Fruit fly (Drosophila melanogaster): ENCODE results near the gene HDAC6.

The HDAC6 gene

DNA sequence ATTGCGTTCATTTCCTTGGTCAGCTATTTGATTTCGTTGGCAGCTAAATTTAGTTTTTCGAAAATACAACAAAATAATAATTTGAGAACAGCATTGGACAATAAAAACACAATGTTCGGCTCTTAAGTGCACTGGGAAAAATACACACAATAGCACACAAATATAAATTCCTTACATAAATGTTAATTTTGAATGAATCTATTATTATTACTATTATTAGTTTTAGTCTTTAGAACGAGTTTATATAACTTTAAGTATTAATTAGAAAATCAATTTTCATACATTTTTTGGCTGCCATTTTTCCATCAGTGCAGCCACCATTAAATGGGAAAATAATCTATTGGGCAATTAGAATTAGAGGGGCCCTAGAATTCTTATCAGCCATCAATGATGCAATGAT, 23.2 kb upstream of the HDAC6 start:
- no peak for TF ChIP-seq noc (tag; optimal IDR thresholded peaks at IDR 0.05)

DNA sequence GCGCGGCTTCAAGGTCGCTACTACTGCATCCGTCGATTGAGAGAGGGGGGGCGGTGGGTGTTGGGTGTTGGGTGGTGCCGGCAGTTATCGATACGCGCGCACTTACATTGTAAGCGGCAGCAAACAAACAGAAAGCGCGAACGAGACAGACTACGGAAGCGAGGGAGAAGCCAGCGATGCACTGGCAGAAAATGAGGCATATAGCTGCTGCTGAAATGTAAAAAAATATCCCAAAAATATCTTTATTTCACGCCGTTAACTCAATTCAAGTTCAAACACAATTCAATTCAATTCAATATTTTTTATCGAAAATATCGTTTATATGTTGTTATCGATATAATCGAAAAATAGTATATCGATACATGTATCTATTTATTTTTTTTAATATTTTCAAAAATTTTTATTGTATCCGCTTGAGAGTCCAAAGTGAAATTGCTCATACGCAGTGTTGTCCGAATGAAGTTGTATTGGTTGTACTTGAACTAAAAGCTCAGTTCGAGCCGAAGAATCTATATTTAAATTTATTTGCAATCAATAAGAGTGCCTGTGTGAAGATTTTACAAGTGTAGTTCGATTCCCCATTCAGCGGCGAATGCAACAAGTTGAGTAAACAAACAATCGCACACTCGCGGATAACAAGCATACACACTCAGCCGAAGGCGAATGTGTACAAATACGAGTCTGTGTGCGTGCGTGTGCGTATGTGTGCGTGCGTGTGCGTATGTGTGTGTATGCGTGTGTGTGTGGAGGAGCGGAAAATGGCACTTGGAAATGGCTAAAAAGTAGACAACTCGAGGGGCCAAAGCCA, 20.8 kb upstream of the HDAC6 start:
- no peak for TF ChIP-seq noc (tag; optimal IDR thresholded peaks at IDR 0.05)

DNA sequence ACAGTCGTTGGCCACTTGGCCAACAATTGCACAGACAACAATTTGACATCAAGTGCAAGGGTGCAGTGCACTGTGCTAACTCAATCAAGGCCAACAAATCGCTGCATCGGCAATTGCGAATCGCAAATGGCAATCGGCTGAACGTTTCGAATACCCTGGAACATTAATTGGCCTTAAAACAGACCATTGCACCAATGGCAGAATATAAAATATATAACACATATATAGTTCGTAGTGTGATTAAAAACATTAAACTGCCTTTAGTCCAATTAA, 20.3 kb upstream of the HDAC6 start:
- TF ChIP-seq noc (tag; optimal IDR thresholded peaks at IDR 0.05): no peak

DNA sequence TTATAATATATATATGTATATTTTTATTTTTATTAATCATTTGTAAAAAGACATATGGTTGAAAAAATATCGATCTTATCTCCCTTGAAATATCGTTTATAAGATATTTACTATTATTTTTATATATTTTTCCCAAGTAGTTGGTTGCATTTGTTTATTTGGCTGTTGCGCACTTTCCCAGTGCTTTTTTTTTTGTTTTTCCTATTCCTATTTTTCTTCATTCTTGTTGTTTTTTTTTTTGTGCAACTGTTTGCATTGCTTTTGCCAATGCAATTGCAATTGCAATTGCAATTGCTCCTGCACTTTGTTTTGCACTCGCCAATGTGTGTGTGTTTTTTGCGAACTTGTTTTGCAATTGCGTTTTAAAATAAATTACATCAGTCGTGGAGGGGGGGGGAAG, 19.7 kb upstream of the HDAC6 start:
- no peak for TF ChIP-seq noc (tag; optimal IDR thresholded peaks at IDR 0.05)

DNA sequence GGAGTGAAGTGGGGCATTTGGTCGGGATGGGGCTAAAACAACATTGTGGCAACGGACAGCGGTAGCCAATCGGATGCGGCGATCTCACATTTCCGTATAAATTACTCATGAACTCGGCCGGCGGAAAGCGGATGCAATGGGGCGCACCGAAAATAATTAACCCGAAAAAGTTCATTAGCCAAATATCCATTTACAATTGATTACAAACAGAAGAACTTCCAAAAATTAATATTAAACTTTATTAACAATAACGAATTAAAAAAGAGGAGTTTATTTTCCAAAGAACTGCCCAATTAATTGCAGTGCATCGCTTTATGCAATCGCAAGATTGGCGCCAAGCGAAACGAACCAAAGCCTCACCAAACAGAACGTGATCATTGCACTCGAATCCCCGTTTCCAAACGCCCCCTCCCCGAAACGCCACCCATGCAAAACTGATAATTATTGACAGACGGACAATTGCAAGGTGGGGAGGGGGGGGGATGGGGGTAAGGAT, 19.2 kb upstream of the HDAC6 start:
- TF ChIP-seq noc (tag; optimal IDR thresholded peaks at IDR 0.05): no peak

DNA sequence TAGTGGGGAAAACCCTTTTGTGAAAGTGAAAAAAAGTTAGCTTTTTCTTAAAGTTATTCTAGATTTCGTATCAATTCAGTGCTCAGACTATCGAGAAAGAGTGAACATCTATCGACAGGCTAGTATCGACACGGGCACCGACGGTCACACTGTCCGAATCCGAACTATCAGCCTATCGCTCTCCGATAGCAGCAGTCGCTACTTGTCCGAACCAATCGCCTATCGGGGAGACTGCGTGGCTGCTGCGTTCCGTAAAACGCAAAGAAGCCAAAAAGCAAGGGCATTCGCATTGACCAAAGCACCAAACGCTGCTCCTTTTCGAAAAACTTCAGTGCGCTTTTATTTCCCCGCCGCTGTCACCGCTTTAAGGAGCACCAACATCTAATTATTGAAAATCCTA, 13.8 kb upstream of the HDAC6 start, which contains the start of gene Top1:
Top1 (plus strand) TSS at position 190 of the 400 bp plus-strand sequence.
- TF ChIP-seq noc (tag; optimal IDR thresholded peaks at IDR 0.05): peak; percentile 9

DNA sequence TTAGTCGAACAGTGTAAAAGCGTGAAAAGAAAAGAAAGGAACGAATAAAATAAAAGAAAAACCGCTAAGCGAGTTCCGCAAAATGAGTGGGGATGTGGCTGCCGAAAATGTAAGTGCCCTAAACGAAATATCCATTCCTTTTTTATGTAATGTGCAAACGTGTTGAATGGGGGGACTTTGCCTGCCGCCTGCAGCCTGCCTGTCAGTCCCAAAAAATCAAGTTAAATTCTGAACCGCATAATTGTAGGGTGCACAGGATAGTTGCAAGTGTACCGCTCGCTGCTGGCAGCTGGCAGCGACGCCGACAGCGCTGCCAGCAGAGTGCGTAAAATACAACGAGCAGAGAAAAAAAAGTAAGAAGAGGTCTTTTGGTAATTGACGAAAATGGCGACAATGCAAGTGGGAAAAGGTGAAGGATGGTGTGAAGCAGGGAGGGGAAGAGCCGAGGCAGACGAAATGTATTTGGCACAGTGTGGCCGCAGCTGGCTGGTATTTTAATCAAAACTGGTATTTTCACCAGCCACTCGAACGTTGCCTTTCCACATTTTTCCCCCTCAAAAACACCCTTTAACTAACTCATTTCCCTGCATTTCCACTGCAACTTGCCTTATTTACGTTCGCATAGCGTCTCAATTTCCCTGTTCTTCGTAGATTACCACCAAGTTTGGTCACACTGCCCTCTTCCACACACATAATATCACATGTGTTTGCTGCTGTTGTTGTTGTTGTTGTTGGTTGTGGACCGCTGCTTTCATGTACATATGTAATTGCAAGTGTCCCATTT, 13.2 kb upstream of the HDAC6 start:
- peak; percentile 25 for TF ChIP-seq noc (tag; optimal IDR thresholded peaks at IDR 0.05)

DNA sequence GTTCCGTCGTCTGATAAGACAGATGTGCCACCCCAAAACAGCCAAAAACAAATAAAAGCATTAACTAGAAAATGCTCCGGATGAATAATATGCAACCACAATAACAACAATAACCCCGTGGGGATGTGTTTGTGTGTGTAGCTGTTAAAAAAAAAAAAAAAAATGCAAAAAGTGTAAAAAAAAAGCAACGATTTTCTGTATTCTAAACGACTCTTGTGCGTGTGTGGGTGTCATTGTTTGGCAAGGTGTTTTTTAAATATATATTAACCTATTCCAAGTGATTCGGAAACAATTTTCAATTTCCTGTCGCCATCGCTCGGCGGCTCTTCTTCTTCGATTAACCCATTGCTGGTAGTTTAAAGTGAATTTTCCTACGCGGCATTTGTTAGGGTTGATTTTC, 12.6 kb upstream of the HDAC6 start:
- no peak for TF ChIP-seq noc (tag; optimal IDR thresholded peaks at IDR 0.05)

DNA sequence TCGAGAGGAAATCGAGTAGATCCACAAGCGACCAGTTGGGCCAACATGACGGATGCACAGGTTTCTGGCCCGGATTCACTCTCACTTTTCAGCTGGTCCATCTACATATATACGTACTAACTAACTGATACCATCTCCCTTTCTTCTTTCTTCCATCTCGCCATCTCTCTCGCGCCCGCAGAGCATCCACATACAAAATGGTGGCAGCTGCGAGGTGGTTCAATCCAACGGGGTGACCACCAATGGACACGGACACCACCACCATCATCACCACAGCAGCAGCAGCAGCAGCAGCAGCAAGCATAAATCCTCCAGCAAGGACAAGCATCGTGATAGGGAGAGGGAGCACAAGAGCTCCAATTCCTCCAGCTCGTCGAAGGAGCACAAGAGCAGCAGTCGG, 12.1 kb upstream of the HDAC6 start:
- TF ChIP-seq noc (tag; optimal IDR thresholded peaks at IDR 0.05): no peak

DNA sequence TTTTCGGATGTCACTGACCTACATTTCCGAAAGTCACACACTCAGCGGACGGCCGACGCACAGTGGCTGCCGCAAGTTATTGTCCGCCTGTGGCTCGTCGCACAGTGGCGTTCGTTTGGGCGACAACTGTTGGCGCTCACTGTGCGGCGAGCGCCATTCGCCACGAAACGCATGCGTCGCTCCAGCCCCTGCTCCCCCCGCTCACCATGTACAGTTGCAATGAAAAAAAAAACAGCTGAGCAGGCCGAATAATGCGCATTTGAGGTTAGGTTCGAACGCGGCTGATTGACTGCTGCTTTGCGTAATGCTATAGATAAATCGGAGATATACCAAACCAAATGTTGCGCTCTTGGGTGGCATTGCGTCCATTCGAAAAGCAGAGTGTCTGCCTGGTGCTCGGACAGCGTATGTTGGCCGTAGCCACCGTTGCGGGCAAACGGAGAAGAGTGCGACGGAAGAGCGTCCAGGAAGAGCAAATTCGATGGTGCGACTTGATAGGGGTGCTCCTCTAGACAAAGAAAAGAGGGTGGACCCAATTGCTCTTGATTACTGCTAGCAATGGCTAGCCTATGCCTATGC, 9.7 kb upstream of the HDAC6 start:
- peak; percentile 66 for TF ChIP-seq noc (tag; optimal IDR thresholded peaks at IDR 0.05)

DNA sequence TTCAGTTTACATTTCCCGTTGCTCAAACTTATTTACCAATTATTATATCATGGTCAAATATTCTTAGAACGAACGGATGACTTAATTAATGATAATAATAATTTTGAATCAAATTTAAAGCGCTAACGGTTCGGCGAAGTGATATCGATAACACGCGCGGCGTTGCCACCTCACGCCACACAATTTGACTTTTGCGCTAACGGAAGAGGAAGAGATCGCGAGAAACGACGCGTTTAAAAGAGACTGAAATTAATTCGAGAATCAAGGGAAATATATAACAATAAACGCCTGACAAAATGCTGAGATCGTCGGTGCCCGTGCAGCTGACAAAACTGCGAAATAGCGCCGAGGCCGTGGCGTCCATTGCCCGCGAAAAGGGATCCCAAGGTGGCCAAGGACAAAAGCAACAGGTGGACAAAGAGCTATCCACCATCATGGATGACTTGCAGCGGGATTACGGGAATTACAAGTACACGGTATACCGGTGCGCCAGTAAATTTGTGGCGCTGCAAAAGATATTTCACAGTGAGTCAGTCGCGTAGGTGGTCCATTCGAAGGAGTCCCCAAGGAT, 4.9 kb upstream of the HDAC6 start, which contains the start of gene dah:
dah (plus strand) TSS at position 195 of the 571 bp plus-strand sequence.
- TF ChIP-seq noc (tag; optimal IDR thresholded peaks at IDR 0.05): no peak

DNA sequence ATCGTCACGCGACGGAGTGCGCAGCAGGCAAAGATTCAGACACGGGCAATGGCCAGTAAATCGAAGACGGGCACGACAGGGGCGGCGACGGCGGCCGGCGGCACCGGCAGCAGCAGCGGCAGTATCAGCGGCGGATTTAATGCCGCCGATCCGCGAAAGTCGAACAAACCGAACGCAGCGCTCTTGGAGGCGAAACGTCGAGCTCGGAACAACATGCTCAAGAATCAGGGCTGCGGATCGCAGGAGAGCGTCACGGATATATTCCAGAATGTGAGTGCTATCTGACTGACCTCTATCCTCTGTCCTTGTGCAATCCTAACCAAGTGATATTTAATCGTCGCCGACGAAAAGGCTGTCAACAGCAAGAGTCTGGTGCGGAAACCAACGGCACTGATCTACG, 1.9 kb downstream of the HDAC6 start:
- no peak for TF ChIP-seq noc (tag; optimal IDR thresholded peaks at IDR 0.05)

DNA sequence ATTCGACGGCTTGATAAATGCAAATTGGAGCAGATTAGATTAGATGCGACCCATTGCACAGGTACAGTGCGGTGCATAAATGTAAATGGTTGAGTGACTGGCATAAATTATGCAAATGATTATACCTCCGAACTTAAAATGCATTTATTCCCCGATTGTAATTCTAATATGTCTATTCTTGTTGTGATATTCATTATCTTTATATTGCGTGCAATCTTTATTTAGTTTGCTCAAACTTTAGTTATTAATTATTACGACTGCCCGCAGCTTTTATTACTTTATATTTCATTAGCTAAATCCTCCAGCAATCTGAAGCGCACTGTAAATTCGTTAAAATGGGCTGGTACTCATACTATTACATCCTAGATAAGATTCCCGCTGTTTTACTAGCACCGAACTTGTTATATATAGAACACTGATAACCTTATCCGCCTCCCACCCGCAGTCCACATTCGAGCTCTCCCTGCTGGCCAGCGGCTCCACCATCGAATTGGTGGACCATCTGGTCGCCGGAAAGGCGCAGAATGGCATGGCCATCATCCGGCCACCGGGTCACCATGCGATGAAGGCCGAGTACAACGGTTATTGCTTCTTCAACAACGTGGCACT, 2.8 kb downstream of the HDAC6 start:
- peak; percentile 92 for TF ChIP-seq noc (tag; optimal IDR thresholded peaks at IDR 0.05)

DNA sequence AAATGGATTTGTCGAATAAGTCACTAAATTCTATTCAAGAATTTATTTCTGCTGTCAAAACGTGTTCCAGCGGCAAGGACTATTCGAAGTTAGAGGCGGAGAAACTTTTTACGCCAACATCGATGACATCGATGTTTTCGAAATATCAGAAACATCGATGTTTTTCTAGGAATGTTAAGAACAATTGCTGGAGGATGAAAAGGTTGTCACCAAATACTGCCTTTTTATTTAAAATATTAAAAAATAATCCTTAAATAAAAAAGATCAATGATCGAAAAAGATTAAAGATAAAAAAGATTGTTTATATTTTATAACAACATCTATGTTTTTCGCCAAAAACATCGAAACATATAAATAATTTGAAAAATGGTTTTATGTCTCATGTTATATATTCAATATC, 8.9 kb downstream of the HDAC6 start, which contains the start of gene CG9123:
CG9123 (minus strand) TSS at position 101 of the 400 bp plus-strand sequence.
- TF ChIP-seq noc (tag; optimal IDR thresholded peaks at IDR 0.05): no peak

DNA sequence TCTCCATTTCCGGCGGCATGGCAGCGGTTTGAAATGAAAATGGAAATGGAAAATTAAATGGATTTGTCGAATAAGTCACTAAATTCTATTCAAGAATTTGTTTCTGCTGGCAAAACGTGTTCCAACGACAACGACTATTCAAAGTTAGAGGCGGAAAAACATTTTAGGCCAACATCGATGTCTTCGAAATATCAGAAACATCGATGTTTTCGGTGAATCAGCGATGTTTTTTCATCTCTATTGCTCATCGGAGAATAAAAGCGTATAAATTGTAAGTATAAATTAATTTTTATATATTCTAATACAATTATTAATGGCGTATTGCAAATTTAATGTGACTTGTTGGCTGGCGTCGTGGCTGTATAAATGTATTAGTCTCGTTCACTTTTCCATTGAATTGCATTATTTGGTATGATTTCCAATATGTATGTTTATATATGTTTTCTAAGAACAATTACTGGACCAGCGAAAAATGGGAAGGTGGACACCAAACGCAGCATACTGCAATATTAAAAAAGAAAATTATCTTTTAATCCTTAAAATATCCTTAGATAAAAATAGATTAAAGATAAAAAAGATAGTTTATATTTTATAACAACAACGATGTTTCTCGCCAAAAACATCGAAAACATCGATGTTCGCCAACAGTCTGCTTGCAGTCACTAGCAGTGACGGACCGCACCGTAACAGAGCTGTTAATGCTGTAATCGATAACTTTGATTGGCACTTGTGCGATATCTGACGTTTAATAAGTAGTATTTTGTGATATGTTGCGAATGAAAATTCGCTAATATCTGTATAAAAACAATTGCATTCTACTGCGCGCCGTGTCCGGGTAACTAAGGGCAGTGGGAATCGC, 11.6 kb downstream of the HDAC6 start, which contains the start of the genes CG12608 and Prp5:
CG12608 (minus strand) TSS at position 153 of the 859 bp plus-strand sequence.
Prp5 (plus strand) TSS at position 697 of the 859 bp plus-strand sequence.
- no peak for TF ChIP-seq noc (tag; optimal IDR thresholded peaks at IDR 0.05)

Measured in whole organism, larva.